Worm (Caenorhabditis elegans) whole organism, young adult: Measurements from ENCODE around the gene C50C3.5.

Source experiments
- B0035.1 ChIP-seq: sonication (generic microtip); optimal IDR thresholded peaks from 2 replicates; lab custom pipeline; 2016; ENCODE audit warnings: missing genetic modification characterization, mild to moderate bottlenecking, missing compliant biosample characterization, missing genotype, missing genetic modification reagents
- C06A6.2 ChIP-seq: fragments of 200-800 bp; sonication (Bioruptor generic); conservative IDR thresholded peaks from 2 replicates; pipeline ENCODE4 v1.3.6; 2022; ENCODE audit warnings: missing genetic modification characterization, missing compliant biosample characterization
- F33H1.4 ChIP-seq: fragments of 200-800 bp; sonication (Bioruptor generic); IDR thresholded peaks from 2 replicates; pipeline ENCODE4 v1.3.6; 2022; ENCODE audit warnings: missing genetic modification reagents, missing genetic modification characterization, missing compliant biosample characterization
- F37B4.10 ChIP-seq: fragments of 200-800 bp; sonication (Bioruptor generic); IDR thresholded peaks from 2 replicates; pipeline ENCODE4 v1.3.6; 2022; ENCODE audit warnings: missing genetic modification characterization, missing compliant biosample characterization
- F39B2.1 ChIP-seq: fragments of 200-800 bp; sonication (Bioruptor generic); IDR thresholded peaks from 2 replicates; pipeline ENCODE4 v1.3.6; 2022; ENCODE audit warnings: missing genetic modification reagents, missing genetic modification characterization, missing compliant biosample characterization
- F55B11.4 ChIP-seq: sonication (generic microtip); optimal IDR thresholded peaks from 2 replicates; lab custom pipeline; 2016; ENCODE audit warnings: missing compliant biosample characterization, missing genetic modification characterization, borderline replicate concordance; ENCODE audit not compliant: insufficient read depth
- F57C9.4 ChIP-seq: sonication (generic microtip); optimal IDR thresholded peaks from 2 replicates; lab custom pipeline; 2017; ENCODE audit warnings: mild to moderate bottlenecking, missing genetic modification characterization, missing compliant biosample characterization
- Y79H2A.3 ChIP-seq: fragments of 200-800 bp; sonication (Bioruptor generic); conservative IDR thresholded peaks from 2 replicates; pipeline ENCODE4 v1.3.6; 2022; ENCODE audit warnings: missing genetic modification reagents, missing genetic modification characterization, missing compliant biosample characterization
- akir-1 ChIP-seq: fragments of 200-800 bp; sonication (Bioruptor generic); optimal IDR thresholded peaks from 2 replicates; lab custom pipeline; 2018; ENCODE audit warnings: mild to moderate bottlenecking, missing genetic modification characterization, moderate library complexity, missing compliant biosample characterization
- athp-1 ChIP-seq: sonication (generic microtip); optimal IDR thresholded peaks from 2 replicates; lab custom pipeline; 2017; ENCODE audit warnings: mild to moderate bottlenecking, missing genetic modification characterization, missing compliant biosample characterization
- bed-2 ChIP-seq: fragments of 200-800 bp; sonication (Bioruptor generic); IDR thresholded peaks from 2 replicates; pipeline ENCODE4 v1.3.6; 2022; ENCODE audit warnings: missing genetic modification reagents, missing genetic modification characterization, missing compliant biosample characterization
- cebp-1 ChIP-seq, 2 experiments: fragments of 200-800 bp in 1 of 2; sonication (Bioruptor generic) in 1 of 2; sonication (generic microtip) in 1 of 2; IDR thresholded peaks in 1 of 2; optimal IDR thresholded peaks in 1 of 2; 2 replicates each; pipeline versions ENCODE4 v1.3.6 to Lab custom; 2017 to 2022; ENCODE audit warnings: missing compliant biosample characterization in 2 of 2, missing genetic modification characterization in 2 of 2, mild to moderate bottlenecking in 1 of 2, missing genetic modification reagents in 1 of 2, moderate library complexity in 1 of 2
- cebp-2 ChIP-seq: fragments of 200-800 bp; sonication (Bioruptor generic); IDR thresholded peaks from 2 replicates; pipeline ENCODE4 v1.3.6; 2022; ENCODE audit warnings: missing genetic modification characterization, missing compliant biosample characterization
- ceh-58 ChIP-seq: fragments of 200-800 bp; sonication (Bioruptor generic); IDR thresholded peaks from 2 replicates; pipeline ENCODE4 v1.3.6; 2022; ENCODE audit warnings: missing genetic modification characterization, missing compliant biosample characterization
- ceh-79 ChIP-seq: sonication (generic microtip); optimal IDR thresholded peaks from 2 replicates; lab custom pipeline; 2017; ENCODE audit warnings: mild to moderate bottlenecking, missing genetic modification characterization, missing compliant biosample characterization
- die-1 ChIP-seq: sonication (generic microtip); optimal IDR thresholded peaks from 2 replicates; lab custom pipeline; 2016; ENCODE audit warnings: missing genotype, mild to moderate bottlenecking, missing genetic modification characterization, missing compliant biosample characterization
- dpff-1 ChIP-seq: sonication (generic microtip); optimal IDR thresholded peaks from 2 replicates; lab custom pipeline; 2017; ENCODE audit warnings: mild to moderate bottlenecking, missing genetic modification characterization, missing compliant biosample characterization
- dpl-1 ChIP-seq: fragments of 150-350 bp; optimal IDR thresholded peaks from 2 replicates; lab custom pipeline; 2014; ENCODE audit warnings: missing biosample characterization, missing genetic modification reagents, missing genetic modification characterization
- efl-1 ChIP-seq: fragments of 150-350 bp; optimal IDR thresholded peaks from 2 replicates; lab custom pipeline; 2014; ENCODE audit warnings: missing biosample characterization, missing genetic modification reagents, missing genetic modification characterization
- egl-44 ChIP-seq: fragments of 200-800 bp; sonication (Bioruptor generic); IDR thresholded peaks from 2 replicates; pipeline ENCODE4 v1.3.6; 2022; ENCODE audit warnings: missing genetic modification reagents, missing genetic modification characterization, missing compliant biosample characterization
- hlh-12 ChIP-seq: sonication (generic microtip); optimal IDR thresholded peaks from 2 replicates; lab custom pipeline; 2016; ENCODE audit warnings: missing genetic modification characterization, missing compliant biosample characterization
- hmg-20 ChIP-seq: fragments of 200-800 bp; sonication (Bioruptor generic); IDR thresholded peaks from 2 replicates; pipeline ENCODE4 v1.3.6; 2022; ENCODE audit warnings: missing genetic modification reagents, missing genetic modification characterization, missing compliant biosample characterization
- let-607 ChIP-seq, 2 experiments: fragments of 200-800 bp in 1 of 2; sonication (Bioruptor generic) in 1 of 2; sonication (generic microtip) in 1 of 2; optimal IDR thresholded peaks; 2 replicates each; lab custom pipeline; 2016 to 2018; ENCODE audit warnings: mild to moderate bottlenecking in 2 of 2, missing compliant biosample characterization in 2 of 2, missing genetic modification characterization in 2 of 2, moderate library complexity in 2 of 2, missing genotype in 1 of 2
- lin-35 ChIP-seq, 3 experiments: fragments of 150-350 bp in 2 of 3; sonication (generic microtip) in 1 of 3; optimal IDR thresholded peaks; 2 replicates each; lab custom pipeline; 2014 to 2018; ENCODE audit warnings: missing biosample characterization in 3 of 3, missing genetic modification characterization in 3 of 3, missing genetic modification reagents in 3 of 3
- lin-40 ChIP-seq: sonication (generic microtip); optimal IDR thresholded peaks from 2 replicates; lab custom pipeline; 2016; ENCODE audit warnings: missing genetic modification characterization, mild to moderate bottlenecking, missing compliant biosample characterization, missing genotype, missing genetic modification reagents
- lin-54 ChIP-seq: fragments of 200-800 bp; sonication (Bioruptor generic); optimal IDR thresholded peaks from 2 replicates; lab custom pipeline; 2018; ENCODE audit warnings: mild to moderate bottlenecking, missing genetic modification characterization, missing compliant biosample characterization
- lsl-1 ChIP-seq: fragments of 200-800 bp; sonication (Bioruptor generic); optimal IDR thresholded peaks from 2 replicates; lab custom pipeline; 2018; ENCODE audit warnings: mild to moderate bottlenecking, missing genetic modification characterization, moderate library complexity, missing compliant biosample characterization
- lsy-27 ChIP-seq: sonication (generic microtip); optimal IDR thresholded peaks from 2 replicates; lab custom pipeline; 2017; ENCODE audit warnings: missing genetic modification characterization, mild to moderate bottlenecking, missing compliant biosample characterization, antibody characterized with exemption, missing genotype, borderline replicate concordance; ENCODE audit not compliant: insufficient read depth
- madf-6 ChIP-seq: fragments of 200-800 bp; sonication (Bioruptor generic); IDR thresholded peaks from 2 replicates; pipeline ENCODE4 v1.3.6; 2022; ENCODE audit warnings: missing genetic modification reagents, missing genetic modification characterization, missing compliant biosample characterization
- madf-8 ChIP-seq: fragments of 200-800 bp; sonication (Bioruptor generic); conservative IDR thresholded peaks from 2 replicates; pipeline ENCODE4 v1.3.6; 2022; ENCODE audit warnings: missing genetic modification reagents, missing genetic modification characterization, missing compliant biosample characterization
- mel-28 ChIP-seq: sonication (generic microtip); optimal IDR thresholded peaks from 2 replicates; lab custom pipeline; 2016; ENCODE audit warnings: borderline replicate concordance, mild to moderate bottlenecking, missing genetic modification characterization, missing compliant biosample characterization
- mes-4 ChIP-seq: sonication (generic microtip); optimal IDR thresholded peaks from 2 replicates; lab custom pipeline; 2016; ENCODE audit warnings: missing genotype, missing genetic modification characterization, missing compliant biosample characterization
- mxl-1 ChIP-seq: sonication (generic microtip); optimal IDR thresholded peaks from 2 replicates; lab custom pipeline; 2016; ENCODE audit warnings: missing genetic modification characterization, missing compliant biosample characterization
- nfya-1 ChIP-seq: sonication (generic microtip); optimal IDR thresholded peaks from 2 replicates; lab custom pipeline; 2017; ENCODE audit warnings: antibody characterized with exemption, missing compliant biosample characterization, missing genetic modification characterization, borderline replicate concordance; ENCODE audit not compliant: insufficient read depth
- nhr-120 ChIP-seq: fragments of 200-800 bp; sonication (Bioruptor generic); IDR thresholded peaks from 2 replicates; pipeline ENCODE4 v1.3.6; 2022; ENCODE audit warnings: missing genetic modification characterization, missing compliant biosample characterization
- nhr-27 ChIP-seq: fragments of 200-800 bp; sonication (Bioruptor generic); optimal IDR thresholded peaks from 2 replicates; lab custom pipeline; 2018; ENCODE audit warnings: mild to moderate bottlenecking, missing genetic modification characterization, moderate library complexity, missing compliant biosample characterization
- nhr-80 ChIP-seq: sonication (generic microtip); optimal IDR thresholded peaks from 2 replicates; lab custom pipeline; 2016; ENCODE audit warnings: missing genetic modification characterization, missing compliant biosample characterization
- nhr-90 ChIP-seq: sonication (generic microtip); optimal IDR thresholded peaks from 2 replicates; lab custom pipeline; 2016; ENCODE audit warnings: missing genotype, mild to moderate bottlenecking, missing genetic modification characterization, missing compliant biosample characterization
- rcor-1 ChIP-seq: fragments of 200-800 bp; sonication (Bioruptor generic); IDR thresholded peaks from 2 replicates; pipeline ENCODE4 v1.3.6; 2022; ENCODE audit warnings: missing genetic modification reagents, missing genetic modification characterization, missing compliant biosample characterization
- rpc-1 ChIP-seq, 2 experiments: fragments of 150-350 bp in 1 of 2; sonication (generic microtip) in 1 of 2; optimal IDR thresholded peaks; 2 replicates each; lab custom pipeline; 2014 to 2018; ENCODE audit warnings: missing biosample characterization in 1 of 2, missing genetic modification characterization in 1 of 2, missing genetic modification reagents in 1 of 2, missing genotype in 1 of 2
- sea-2 ChIP-seq: fragments of 200-800 bp; sonication (Bioruptor generic); IDR thresholded peaks from 2 replicates; pipeline ENCODE4 v1.3.6; 2022; ENCODE audit warnings: missing genetic modification characterization, missing compliant biosample characterization
- sptf-2 ChIP-seq: fragments of 200-800 bp; sonication (Bioruptor generic); optimal IDR thresholded peaks from 2 replicates; lab custom pipeline; 2018; ENCODE audit warnings: mild to moderate bottlenecking, missing genetic modification characterization, missing compliant biosample characterization
- tbp1 ChIP-seq: fragments of 200-800 bp; sonication (Bioruptor generic); optimal IDR thresholded peaks from 2 replicates; lab custom pipeline; 2018; ENCODE audit warnings: mild to moderate bottlenecking, missing genetic modification characterization, missing compliant biosample characterization
- tlf-1 ChIP-seq: fragments of 200-800 bp; sonication (Bioruptor generic); optimal IDR thresholded peaks from 2 replicates; lab custom pipeline; 2018; ENCODE audit warnings: mild to moderate bottlenecking, missing genetic modification characterization, missing compliant biosample characterization
- unc-62 ChIP-seq: fragments of 150-350 bp; optimal IDR thresholded peaks from 2 replicates; lab custom pipeline; 2014; ENCODE audit warnings: missing biosample characterization, missing genetic modification reagents, missing genetic modification characterization
- xnd-1 ChIP-seq: sonication (generic microtip); optimal IDR thresholded peaks from 2 replicates; lab custom pipeline; 2016; ENCODE audit warnings: missing genotype, missing genetic modification reagents, missing genetic modification characterization, missing compliant biosample characterization
- ztf-18 ChIP-seq: sonication (generic microtip); optimal IDR thresholded peaks from 2 replicates; lab custom pipeline; 2016; ENCODE audit warnings: missing genotype, mild to moderate bottlenecking, missing genetic modification characterization, missing compliant biosample characterization
- ztf-6 ChIP-seq: fragments of 200-800 bp; sonication (Bioruptor generic); IDR thresholded peaks from 2 replicates; pipeline ENCODE4 v1.3.6; 2022; ENCODE audit warnings: missing genetic modification reagents, missing genetic modification characterization, missing compliant biosample characterization

C50C3.5 gene

ce11 chrIII:8227511-8227910 is 48.5 kb downstream of the C50C3.5 start, which contains the start of gene fbxl-1 (continued):
- TF ChIP-seq sptf-2 (GFP tag; lab: Kevin White, UChicago) (no peak), mxl-1 (no peak), Y79H2A.3 (GFP tag; lab: Robert Waterston, UW) (no peak), ztf-18 (peak; percentile 45), lsl-1 (GFP tag; lab: Kevin White, UChicago) (no peak), C06A6.2 (GFP tag; lab: Robert Waterston, UW) (peak; percentile 53; the same call in 1 of the 2 replicates), ceh-58 (GFP tag; lab: Robert Waterston, UW) (no peak), ztf-6 (no peak), nhr-80 (tag; lab: Kevin White, UChicago) (peak; percentile 85), F39B2.1 (GFP tag; lab: Robert Waterston, UW) (no peak), madf-8 (GFP tag; lab: Robert Waterston, UW) (no peak), hmg-20 (GFP tag; lab: Robert Waterston, UW) (0 out of 2 replicates have a peak, but pooled peaks have one; percentile 32), akir-1 (GFP tag; lab: Kevin White, UChicago) (no peak), tlf-1 (GFP tag; lab: Kevin White, UChicago) (peak; percentile 25), nfya-1 (no peak), F57C9.4 (tag; lab: Kevin White, UChicago) (no peak), lin-40 (peak; percentile 63), sea-2 (GFP tag; lab: Robert Waterston, UW) (no peak), nhr-90 (tag; lab: Kevin White, UChicago) (peak; percentile 47), bed-2 (GFP tag; lab: Robert Waterston, UW) (no peak), tbp1 (GFP tag; lab: Kevin White, UChicago) (peak; percentile 53), F55B11.4 (tag; lab: Kevin White, UChicago) (no peak), rcor-1 (GFP tag; lab: Robert Waterston, UW) (peak; percentile 42; the same call in 1 of the 2 replicates), F37B4.10 (GFP tag; lab: Robert Waterston, UW) (no peak), xnd-1 (tag; lab: Kevin White, UChicago) (no peak), madf-6 (GFP tag; lab: Robert Waterston, UW) (peak; percentile 27; the same call in 1 of the 2 replicates), die-1 (tag; lab: Kevin White, UChicago) (no peak), cebp-1 (GFP tag; IDR thresholded peaks at IDR 0.05; lab: Robert Waterston, UW) (peak; percentile 57; the same call in 1 of the 2 replicates), cebp-1 (tag; optimal IDR thresholded peaks at IDR 0.05; lab: Kevin White, UChicago) (peak; percentile 92), efl-1 (GFP tag; lab: Kevin White, UChicago) (no peak), nhr-120 (GFP tag; lab: Robert Waterston, UW) (no peak), mes-4 (tag; lab: Kevin White, UChicago) (no peak), rpc-1 (optimal IDR thresholded peaks at IDR 0.05; lab: Kevin White, UChicago) (no peak), rpc-1 (tag; optimal IDR thresholded peaks at IDR 0.05; lab: Kevin White, UChicago) (no peak), ceh-79 (tag; lab: Kevin White, UChicago) (no peak), hlh-12 (tag; lab: Kevin White, UChicago) (no peak), athp-1 (tag; lab: Kevin White, UChicago) (peak; percentile 65), F33H1.4 (GFP tag; lab: Robert Waterston, UW) (peak; percentile 16; the same call in 1 of the 2 replicates), mel-28 (tag; lab: Kevin White, UChicago) (no peak), lsy-27 (tag; lab: Kevin White, UChicago) (no peak), unc-62 (GFP tag; lab: Kevin White, UChicago) (no peak), B0035.1 (tag; lab: Kevin White, UChicago) (no peak), egl-44 (GFP tag; lab: Robert Waterston, UW) (peak; percentile 58; the same call in 1 of the 2 replicates), lin-35 (GFP tag; optimal IDR thresholded peaks at IDR 0.05; lab: Kevin White, UChicago) (no peak), dpff-1 (no peak), lin-54 (GFP tag; lab: Kevin White, UChicago) (peak; percentile 55), let-607 (tag; optimal IDR thresholded peaks at IDR 0.05; lab: Kevin White, UChicago) (peak in 1 of 2 experiments; percentile 43), nhr-27 (tag; lab: Kevin White, UChicago) (no peak), cebp-2 (GFP tag; lab: Robert Waterston, UW) (no peak), dpl-1 (no peak)
